Worm (Caenorhabditis elegans): Measurements from ENCODE around the gene aip-1.

The aip-1 gene

ce11 chrV:14006819-14007218 lies 5.3 kb upstream of the aip-1 start (continued):
- TF ChIP-seq ceh-8 (GFP tag; optimal IDR thresholded peaks at IDR 0.05) (peak; percentile 5), lin-13 (GFP tag; optimal IDR thresholded peaks at IDR 0.05) (no peak), isw-1 (GFP tag; IDR thresholded peaks at IDR 0.05) (0 out of 2 replicates have a peak, but pooled peaks have one; percentile 2), nhr-90 (tag; optimal IDR thresholded peaks at IDR 0.05; ENCODE audit: poor library complexity) (no peak), tbx-2 (tag; optimal IDR thresholded peaks at IDR 0.05) (peak; percentile 12), nhr-77 (tag; optimal IDR thresholded peaks at IDR 0.05) (no peak), hlh-17 (GFP tag; optimal IDR thresholded peaks at IDR 0.05; ENCODE audit: borderline replicate concordance) (no peak)

ce11 chrV:14008353-14008859 lies 3.7 kb upstream of the aip-1 start:
- TF ChIP-seq lin-14 (GFP tag; optimal IDR thresholded peaks at IDR 0.05) (peak; percentile 42), mep-1 (tag; optimal IDR thresholded peaks at IDR 0.05) (peak; percentile 41), nhr-77 (tag; optimal IDR thresholded peaks at IDR 0.05) (peak; percentile 5), lsy-2 (tag; optimal IDR thresholded peaks at IDR 0.05) (peak; percentile 7 to 33), snu-23 (GFP tag; optimal IDR thresholded peaks at IDR 0.05) (peak; percentile 30), lin-13 (GFP tag; optimal IDR thresholded peaks at IDR 0.05) (peak; percentile 17), ztf-4 (tag; optimal IDR thresholded peaks at IDR 0.05) (no peak), efl-1 (optimal IDR thresholded peaks at IDR 0.05) (peak; percentile 4 to 9), efl-1 (GFP tag; optimal IDR thresholded peaks at IDR 0.05 in 1 of 2) (peak in 1 of 2 experiments; percentile 54), nhr-90 (tag; optimal IDR thresholded peaks at IDR 0.05; ENCODE audit: poor library complexity) (peak; percentile 20), hpl-2 (GFP tag; optimal IDR thresholded peaks at IDR 0.05) (no peak), C34B4.2 (tag; optimal IDR thresholded peaks at IDR 0.05) (no peak), nhr-20 (tag; optimal IDR thresholded peaks at IDR 0.05) (peak; percentile 33), mab-9 (GFP tag; IDR thresholded peaks at IDR 0.05) (peak; percentile 36; the same call in 1 of the 2 replicates), nhr-71 (tag; optimal IDR thresholded peaks at IDR 0.05) (peak; percentile 39), unc-62 (GFP tag; optimal IDR thresholded peaks at IDR 0.05) (no peak), blmp-1 (tag; optimal IDR thresholded peaks at IDR 0.05) (peak; percentile 34), lin-35 (GFP tag; optimal IDR thresholded peaks at IDR 0.05) (peak in 1 of 2 experiments; percentile 13)

- peak; percentile 97 for TF ChIP-seq alr-1 (tag; optimal IDR thresholded peaks at IDR 0.05; ENCODE audit: borderline replicate concordance)
- no peak for TF ChIP-seq swsn-7 (tag; optimal IDR thresholded peaks at IDR 0.05)
- no peak for TF ChIP-seq lin-15B (tag; optimal IDR thresholded peaks at IDR 0.05)
Observed at ce11 chrV:14010021-14010420, 2.1 kb upstream of the aip-1 start.

ce11 chrV:14011427-14011826 lies 706 bp upstream of the aip-1 start:
- TF ChIP-seq hlh-4 (tag; optimal IDR thresholded peaks at IDR 0.05) (no peak), ceh-8 (GFP tag; optimal IDR thresholded peaks at IDR 0.05) (peak; percentile 39), ets-5 (GFP tag; IDR thresholded peaks at IDR 0.05) (0 out of 2 replicates have a peak, but pooled peaks have one; percentile 77)

- TF ChIP-seq efl-1 (optimal IDR thresholded peaks at IDR 0.05) (no peak), efl-1 (GFP tag; optimal IDR thresholded peaks at IDR 0.05 in 1 of 2) (peak in 1 of 2 experiments; percentile 71), efl-3 (GFP tag; optimal IDR thresholded peaks at IDR 0.05) (no peak)
Observed at ce11 chrV:14013638-14014037, 1.5 kb downstream of the aip-1 start.

- TF ChIP-seq aha-1 (tag; optimal IDR thresholded peaks at IDR 0.05) = no peak
- no peak for TF ChIP-seq lir-3 (tag; optimal IDR thresholded peaks at IDR 0.05; ENCODE audit: poor library complexity)
Observed at ce11 chrV:14014395-14014794, 2.3 kb downstream of the aip-1 start, which contains the start of gene end-3. Gene end-3, plus strand, starts transcription at chrV:14014695.

ce11 chrV:14017476-14017875 lies 5.3 kb downstream of the aip-1 start, which contains the start of gene srh-308:
Gene srh-308, minus strand, starts transcription at chrV:14017576.
- TF ChIP-seq mdl-1 (tag; optimal IDR thresholded peaks at IDR 0.05) = no peak

Data from whole organism, L1 larva.